Worm (Caenorhabditis elegans) whole organism, late embryonic: Measurements from ENCODE around the gene ubc-1.

Experiments used
- C08G9.2 ChIP-seq: sonication (generic microtip); optimal IDR thresholded peaks from 2 replicates; lab custom pipeline; 2016; ENCODE audit warnings: mild to moderate bottlenecking, missing genetic modification characterization, moderate library complexity, missing compliant biosample characterization
- K02D7.2 ChIP-seq: sonication (generic microtip); optimal IDR thresholded peaks from 2 replicates; lab custom pipeline; 2017; ENCODE audit warnings: mild to moderate bottlenecking, missing genetic modification characterization, missing compliant biosample characterization
- ceh-14 ChIP-seq: sonication (generic microtip); optimal IDR thresholded peaks from 2 replicates; lab custom pipeline; 2016; ENCODE audit warnings: missing genotype, missing genetic modification characterization, missing compliant biosample characterization
- ceh-22 ChIP-seq: sonication (generic microtip); optimal IDR thresholded peaks from 2 replicates; lab custom pipeline; 2017; ENCODE audit warnings: missing biosample characterization, missing genetic modification characterization
- ceh-30 ChIP-seq: fragments of 150-350 bp; optimal IDR thresholded peaks from 2 replicates; lab custom pipeline; 2014; ENCODE audit warnings: missing biosample characterization, missing genetic modification characterization
- dve-1 ChIP-seq: sonication (generic microtip); optimal IDR thresholded peaks from 2 replicates; lab custom pipeline; 2017; ENCODE audit warnings: antibody characterized with exemption, mild to moderate bottlenecking, missing genetic modification characterization, missing compliant biosample characterization
- elt-2 ChIP-seq: sonication (generic microtip); optimal IDR thresholded peaks from 2 replicates; lab custom pipeline; 2016; ENCODE audit warnings: missing genetic modification reagents, missing genetic modification characterization, missing compliant biosample characterization
- ets-4 ChIP-seq: sonication (generic microtip); optimal IDR thresholded peaks from 2 replicates; lab custom pipeline; 2016; ENCODE audit warnings: missing genetic modification characterization, missing compliant biosample characterization
- nfya-1 ChIP-seq: sonication (generic microtip); optimal IDR thresholded peaks from 2 replicates; lab custom pipeline; 2017; ENCODE audit warnings: missing genetic modification characterization, mild to moderate bottlenecking, missing compliant biosample characterization, antibody characterized with exemption, moderate library complexity
- sdc-2 ChIP-seq: sonication (generic microtip); optimal IDR thresholded peaks from 2 replicates; lab custom pipeline; 2016; ENCODE audit warnings: missing genotype, missing genetic modification characterization, missing compliant biosample characterization
- sox-2 ChIP-seq: fragments of 200-800 bp; sonication (Bioruptor generic); IDR thresholded peaks from 2 replicates; pipeline ENCODE4 v1.3.6; 2022; ENCODE audit warnings: missing genetic modification reagents, missing genetic modification characterization, missing compliant biosample characterization
- sox-4 ChIP-seq: sonication (generic microtip); optimal IDR thresholded peaks from 2 replicates; lab custom pipeline; 2017; ENCODE audit warnings: mild to moderate bottlenecking, missing genetic modification characterization, inconsistent platforms, missing compliant biosample characterization
- syd-9 ChIP-seq: sonication (generic microtip); optimal IDR thresholded peaks from 2 replicates; lab custom pipeline; 2016; ENCODE audit warnings: mild to moderate bottlenecking, missing genetic modification characterization, moderate library complexity, missing compliant biosample characterization
- ttx-3 ChIP-seq: sonication (generic microtip); optimal IDR thresholded peaks from 2 replicates; lab custom pipeline; 2016; ENCODE audit warnings: missing genetic modification reagents, missing genetic modification characterization, missing compliant biosample characterization
- unc-3 ChIP-seq, 2 experiments: fragments of 200-800 bp in 1 of 2; sonication (Bioruptor generic) in 1 of 2; sonication (generic microtip) in 1 of 2; conservative IDR thresholded peaks in 1 of 2; optimal IDR thresholded peaks in 1 of 2; 2 replicates each; pipeline versions ENCODE4 v1.3.6 to Lab custom; 2016 to 2022; ENCODE audit warnings: missing compliant biosample characterization in 2 of 2, missing genetic modification characterization in 2 of 2, missing genetic modification reagents in 1 of 2
- zip-5 ChIP-seq: sonication (generic microtip); optimal IDR thresholded peaks from 2 replicates; lab custom pipeline; 2016; ENCODE audit warnings: missing genetic modification characterization, missing compliant biosample characterization

Gene ubc-1

ce11 chrIV:4152143-4152542 is 49.3 kb downstream of the ubc-1 start, which contains the start of the genes K08D10.10 and R07C12.1 (continued):
- TF ChIP-seq sox-2 (GFP tag; lab: Robert Waterston, UW), result no peak

ce11 chrIV:4154641-4155040 is 51.8 kb downstream of the ubc-1 start, which contains the start of gene K08D10.14:
TSS of gene K08D10.14 (plus strand) at chrIV:4154941.
- no peak for TF ChIP-seq dve-1 (tag; lab: Kevin White, UChicago)
- no peak for TF ChIP-seq syd-9 (tag; lab: Kevin White, UChicago)
- no peak for TF ChIP-seq nfya-1
- no peak for TF ChIP-seq ttx-3
- TF ChIP-seq ets-4 (tag; lab: Kevin White, UChicago), result no peak
- no peak for TF ChIP-seq K02D7.2 (tag; lab: Kevin White, UChicago)
- TF ChIP-seq zip-5 (tag; lab: Kevin White, UChicago), result no peak
- TF ChIP-seq C08G9.2, result no peak
- TF ChIP-seq unc-3 (GFP tag; conservative IDR thresholded peaks at IDR 0.05; lab: Robert Waterston, UW), result no peak
- TF ChIP-seq unc-3 (tag; optimal IDR thresholded peaks at IDR 0.05; lab: Kevin White, UChicago), result no peak
- TF ChIP-seq sdc-2, result no peak
- TF ChIP-seq ceh-30 (tag; lab: Kevin White, UChicago), result no peak
- TF ChIP-seq elt-2 (tag; lab: Kevin White, UChicago), result no peak
- no peak for TF ChIP-seq sox-4 (tag; lab: Kevin White, UChicago)
- no peak for TF ChIP-seq ceh-14 (tag; lab: Kevin White, UChicago)
- no peak for TF ChIP-seq ceh-22 (tag; lab: Kevin White, UChicago)
